Worm (Caenorhabditis elegans) whole organism, L3 larva: ENCODE data around the gene sre-51.

Experiments used
- R02D3.7 ChIP-seq: fragments of 150-350 bp; optimal IDR thresholded peaks from 2 replicates; lab custom pipeline; 2014; ENCODE audit warnings: missing biosample characterization, missing genetic modification characterization
- ZK546.5 ChIP-seq: sonication (generic microtip); optimal IDR thresholded peaks from 2 replicates; lab custom pipeline; 2017; ENCODE audit warnings: missing biosample characterization, missing genetic modification characterization
- ama-1 ChIP-seq: fragments of 150-350 bp; optimal IDR thresholded peaks from 2 replicates; lab custom pipeline; 2018
- ceh-16 ChIP-seq: sonication (generic microtip); optimal IDR thresholded peaks from 2 replicates; lab custom pipeline; 2017; ENCODE audit warnings: missing biosample characterization, missing genetic modification characterization
- ceh-28 ChIP-seq: fragments of 150-350 bp; optimal IDR thresholded peaks from 2 replicates; lab custom pipeline; 2014; ENCODE audit warnings: missing biosample characterization, missing genetic modification reagents, missing genetic modification characterization
- ceh-9 ChIP-seq: sonication (generic microtip); optimal IDR thresholded peaks from 2 replicates; lab custom pipeline; 2018; ENCODE audit warnings: missing biosample characterization, missing genetic modification characterization
- egl-27 ChIP-seq: sonication (generic microtip); optimal IDR thresholded peaks from 4 replicates; lab custom pipeline; 2017; ENCODE audit warnings: missing biosample characterization, missing genetic modification reagents, missing genetic modification characterization
- elt-2 ChIP-seq: sonication (generic microtip); optimal IDR thresholded peaks from 2 replicates; lab custom pipeline; 2016; ENCODE audit warnings: missing genetic modification reagents, mild to moderate bottlenecking, missing genetic modification characterization, missing compliant biosample characterization
- eor-1 ChIP-seq, 2 experiments: fragments of 150-350 bp; optimal IDR thresholded peaks; 2 replicates each; lab custom pipeline; 2014 to 2018; ENCODE audit warnings: missing biosample characterization in 2 of 2, missing genetic modification characterization in 2 of 2
- fkh-10 ChIP-seq: sonication (generic microtip); optimal IDR thresholded peaks from 2 replicates; lab custom pipeline; 2017; ENCODE audit warnings: missing biosample characterization, missing genetic modification reagents, missing genetic modification characterization
- hmg-11 ChIP-seq: sonication (generic microtip); optimal IDR thresholded peaks from 2 replicates; lab custom pipeline; 2016; ENCODE audit warnings: missing genetic modification characterization, missing compliant biosample characterization
- lin-15B ChIP-seq: fragments of 150-350 bp; optimal IDR thresholded peaks from 2 replicates; lab custom pipeline; 2014; ENCODE audit warnings: missing biosample characterization, missing genetic modification characterization
- lsy-12 ChIP-seq: sonication (generic microtip); optimal IDR thresholded peaks from 2 replicates; lab custom pipeline; 2016; ENCODE audit warnings: mild to moderate bottlenecking, missing genetic modification characterization, missing compliant biosample characterization
- mml-1 ChIP-seq: fragments of 150-350 bp; sonication (generic microtip); optimal IDR thresholded peaks from 3 replicates; lab custom pipeline; 2014; ENCODE audit warnings: missing biosample characterization, missing genetic modification characterization
- nhr-25 ChIP-seq: sonication (generic microtip); optimal IDR thresholded peaks from 2 replicates; lab custom pipeline; 2017; ENCODE audit warnings: missing biosample characterization, missing genetic modification characterization
- tbx-2 ChIP-seq: sonication (generic microtip); optimal IDR thresholded peaks from 2 replicates; lab custom pipeline; 2016; ENCODE audit warnings: mild to moderate bottlenecking, missing genetic modification characterization, missing compliant biosample characterization
- ztf-4 ChIP-seq: fragments of 150-350 bp; optimal IDR thresholded peaks from 2 replicates; lab custom pipeline; 2014; ENCODE audit warnings: missing biosample characterization, missing genetic modification characterization

The sre-51 gene

ce11 chrII:12353816-12354215, 42.2 kb downstream of the sre-51 start:
- TF ChIP-seq ceh-16 (tag; lab: Kevin White, UChicago) (no peak), eor-1 (tag; optimal IDR thresholded peaks at IDR 0.05; lab: Kevin White, UChicago) (no peak), R02D3.7 (tag; lab: Kevin White, UChicago) (no peak), egl-27 (no peak), lsy-12 (tag; lab: Kevin White, UChicago) (no peak), ZK546.5 (no peak), ztf-4 (tag; lab: Kevin White, UChicago) (no peak), elt-2 (tag; lab: Kevin White, UChicago) (no peak), hmg-11 (tag; lab: Kevin White, UChicago) (no peak), mml-1 (tag; lab: Kevin White, UChicago) (no peak), lin-15B (tag; lab: Kevin White, UChicago) (no peak), tbx-2 (tag; lab: Kevin White, UChicago) (no peak), nhr-25 (tag; lab: Kevin White, UChicago) (no peak), ama-1 (lab: Kevin White, UChicago) (no peak)

ce11 chrII:12362262-12362661, 50.6 kb downstream of the sre-51 start:
- TF ChIP-seq lsy-12 (tag; lab: Kevin White, UChicago) (no peak), hmg-11 (tag; lab: Kevin White, UChicago) (no peak), ceh-28 (tag; lab: Kevin White, UChicago) (no peak), fkh-10 (GFP tag; lab: Kevin White, UChicago) (no peak), lin-15B (tag; lab: Kevin White, UChicago) (no peak), ceh-9 (tag; lab: Kevin White, UChicago) (no peak)
